Worm (Caenorhabditis elegans): ENCODE data around the gene prdx-3.
A peak's percentile ranks its signal among the peaks of the same experiment; 100 is the strongest.

prdx-3 gene

ce11 chrIII:4407144-4407543 is at the start of gene prdx-3:
TSS of gene prdx-3 (plus strand) at chrIII:4407444.
- TF ChIP-seq hmg-4 (GFP tag; optimal IDR thresholded peaks at IDR 0.05): no peak
- no peak for TF ChIP-seq hnd-1 (tag; optimal IDR thresholded peaks at IDR 0.05)
- TF ChIP-seq ama-1 (optimal IDR thresholded peaks at IDR 0.05): no peak
- no peak for TF ChIP-seq B0310.2 (tag; optimal IDR thresholded peaks at IDR 0.05)
- TF ChIP-seq ets-7 (tag; optimal IDR thresholded peaks at IDR 0.05): no peak
- no peak for TF ChIP-seq tbx-11 (GFP tag; IDR thresholded peaks at IDR 0.05)
- no peak for TF ChIP-seq pes-1 (GFP tag; IDR thresholded peaks at IDR 0.05)
- TF ChIP-seq ceh-13 (GFP tag; optimal IDR thresholded peaks at IDR 0.05): no peak
- no peak for TF ChIP-seq scrt-1 (GFP tag; IDR thresholded peaks at IDR 0.05)
- TF ChIP-seq aly-1 (tag; optimal IDR thresholded peaks at IDR 0.05): no peak
- no peak for TF ChIP-seq ceh-36 (tag; optimal IDR thresholded peaks at IDR 0.05)
- TF ChIP-seq flt-1 (GFP tag; IDR thresholded peaks at IDR 0.05): no peak
- TF ChIP-seq tbx-37 (GFP tag; conservative IDR thresholded peaks at IDR 0.05): no peak
- no peak for TF ChIP-seq tra-4 (tag; optimal IDR thresholded peaks at IDR 0.05)

- TF ChIP-seq hmg-4 (GFP tag; optimal IDR thresholded peaks at IDR 0.05) (no peak), tbx-11 (GFP tag; IDR thresholded peaks at IDR 0.05) (no peak), ceh-13 (GFP tag; optimal IDR thresholded peaks at IDR 0.05) (no peak), hnd-1 (tag; optimal IDR thresholded peaks at IDR 0.05) (no peak), pes-1 (GFP tag; IDR thresholded peaks at IDR 0.05) (no peak), aly-1 (tag; optimal IDR thresholded peaks at IDR 0.05) (no peak), sea-1 (GFP tag; conservative IDR thresholded peaks at IDR 0.05) (no peak), F13C5.2 (tag; optimal IDR thresholded peaks at IDR 0.05) (no peak), flt-1 (GFP tag; IDR thresholded peaks at IDR 0.05) (no peak), tbx-37 (GFP tag; conservative IDR thresholded peaks at IDR 0.05) (no peak), tra-4 (tag; optimal IDR thresholded peaks at IDR 0.05) (no peak), ama-1 (optimal IDR thresholded peaks at IDR 0.05) (no peak), hmbx-1 (tag; optimal IDR thresholded peaks at IDR 0.05) (no peak), ets-7 (tag; optimal IDR thresholded peaks at IDR 0.05) (no peak), B0310.2 (tag; optimal IDR thresholded peaks at IDR 0.05) (no peak), ceh-36 (tag; optimal IDR thresholded peaks at IDR 0.05) (no peak), scrt-1 (GFP tag; IDR thresholded peaks at IDR 0.05) (no peak)
Observed at ce11 chrIII:4358345-4358744, 48.9 kb upstream of the prdx-3 start.

DNA sequence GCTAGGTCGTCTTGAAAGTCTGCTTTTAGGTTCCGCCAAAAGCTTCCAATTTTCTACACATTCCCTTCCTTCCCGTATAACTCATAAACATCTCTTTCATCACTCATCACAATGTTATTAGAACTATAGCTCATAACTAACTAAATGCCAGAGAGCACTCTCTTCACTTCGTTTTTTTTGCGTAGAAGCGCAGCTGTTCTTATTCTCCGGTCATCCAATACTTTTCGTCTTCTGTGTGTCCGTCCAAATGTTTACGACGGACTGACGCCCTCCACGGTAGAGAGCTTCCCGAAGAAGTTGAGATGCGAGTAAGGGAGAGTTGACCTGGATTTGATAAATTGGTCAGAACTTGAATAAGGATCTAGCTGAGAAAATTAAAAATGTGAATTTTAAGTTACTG is 48.0 kb upstream of the prdx-3 start:
- TF ChIP-seq ets-7 (tag; optimal IDR thresholded peaks at IDR 0.05) (no peak), scrt-1 (GFP tag; IDR thresholded peaks at IDR 0.05) (no peak), tra-4 (tag; optimal IDR thresholded peaks at IDR 0.05) (no peak), ceh-36 (tag; optimal IDR thresholded peaks at IDR 0.05) (no peak), aly-1 (tag; optimal IDR thresholded peaks at IDR 0.05) (no peak), pes-1 (GFP tag; IDR thresholded peaks at IDR 0.05) (no peak), hmg-4 (GFP tag; optimal IDR thresholded peaks at IDR 0.05) (no peak), sea-1 (GFP tag; conservative IDR thresholded peaks at IDR 0.05) (no peak), hnd-1 (tag; optimal IDR thresholded peaks at IDR 0.05) (no peak), flt-1 (GFP tag; IDR thresholded peaks at IDR 0.05) (no peak), ceh-13 (GFP tag; optimal IDR thresholded peaks at IDR 0.05) (no peak), tbx-11 (GFP tag; IDR thresholded peaks at IDR 0.05) (no peak), tbx-37 (GFP tag; conservative IDR thresholded peaks at IDR 0.05) (no peak), B0310.2 (tag; optimal IDR thresholded peaks at IDR 0.05) (no peak), F13C5.2 (tag; optimal IDR thresholded peaks at IDR 0.05) (no peak), hmbx-1 (tag; optimal IDR thresholded peaks at IDR 0.05) (no peak), ama-1 (optimal IDR thresholded peaks at IDR 0.05) (no peak)

DNA sequence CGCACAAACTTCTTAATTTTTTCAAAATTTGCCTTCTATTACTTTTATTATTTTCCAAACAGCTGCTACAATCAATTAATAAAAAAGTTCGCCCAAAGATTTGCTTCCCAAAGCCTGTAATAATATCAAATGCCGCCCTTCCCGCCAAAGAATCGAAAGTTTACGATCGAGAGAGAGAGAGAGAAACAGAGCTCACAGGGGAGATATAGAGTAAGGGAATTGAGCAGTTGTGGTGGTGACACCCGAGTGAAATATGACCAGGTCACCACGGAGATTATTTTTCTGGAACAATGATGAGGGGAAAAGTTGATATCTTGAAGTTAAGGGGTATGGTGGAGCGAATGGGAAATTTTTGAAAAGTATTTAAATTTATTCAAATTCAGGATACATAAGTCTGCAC is 47.3 kb upstream of the prdx-3 start:
- TF ChIP-seq flt-1 (GFP tag; IDR thresholded peaks at IDR 0.05) (no peak), tbx-37 (GFP tag; conservative IDR thresholded peaks at IDR 0.05) (no peak), hmbx-1 (tag; optimal IDR thresholded peaks at IDR 0.05) (no peak), ceh-13 (GFP tag; optimal IDR thresholded peaks at IDR 0.05) (no peak), aly-1 (tag; optimal IDR thresholded peaks at IDR 0.05) (no peak), hnd-1 (tag; optimal IDR thresholded peaks at IDR 0.05) (no peak), scrt-1 (GFP tag; IDR thresholded peaks at IDR 0.05) (no peak), ets-7 (tag; optimal IDR thresholded peaks at IDR 0.05) (no peak), B0310.2 (tag; optimal IDR thresholded peaks at IDR 0.05) (no peak), tbx-11 (GFP tag; IDR thresholded peaks at IDR 0.05) (no peak), tra-4 (tag; optimal IDR thresholded peaks at IDR 0.05) (no peak), sea-1 (GFP tag; conservative IDR thresholded peaks at IDR 0.05) (no peak), ama-1 (optimal IDR thresholded peaks at IDR 0.05) (no peak)

DNA sequence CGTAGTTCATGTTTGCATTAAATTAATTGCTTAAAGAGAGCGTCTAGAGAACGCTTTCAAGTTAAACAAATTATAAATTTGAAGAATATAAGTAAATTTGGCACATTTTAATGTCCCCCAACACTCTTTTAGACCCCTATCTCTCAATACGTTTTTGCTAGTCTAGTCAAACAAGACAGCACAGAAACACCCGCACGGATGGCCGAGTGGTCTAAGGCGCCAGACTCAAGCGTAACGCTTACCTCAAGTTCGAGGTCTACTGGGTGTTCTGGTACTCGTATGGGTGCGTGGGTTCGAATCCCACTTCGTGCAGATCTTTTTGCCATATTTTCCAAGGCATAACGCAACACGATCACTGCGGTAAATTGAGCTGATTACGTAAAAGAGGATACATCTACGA is 44.9 kb upstream of the prdx-3 start:
- TF ChIP-seq ceh-13 (GFP tag; optimal IDR thresholded peaks at IDR 0.05) (peak; percentile 13), flt-1 (GFP tag; IDR thresholded peaks at IDR 0.05) (0 out of 2 replicates have a peak, but pooled peaks have one; percentile 22), aly-1 (tag; optimal IDR thresholded peaks at IDR 0.05) (peak; percentile 1), F13C5.2 (tag; optimal IDR thresholded peaks at IDR 0.05) (peak; percentile 4), tra-4 (tag; optimal IDR thresholded peaks at IDR 0.05) (no peak)

ce11 chrIII:4364974-4365373 is 42.3 kb upstream of the prdx-3 start, which contains the start of gene ckb-1:
TSS of gene ckb-1 (plus strand) at chrIII:4365274.
- TF ChIP-seq ama-1 (optimal IDR thresholded peaks at IDR 0.05) (no peak), F13C5.2 (tag; optimal IDR thresholded peaks at IDR 0.05) (no peak), scrt-1 (GFP tag; IDR thresholded peaks at IDR 0.05) (no peak), hmbx-1 (tag; optimal IDR thresholded peaks at IDR 0.05) (no peak), ceh-13 (GFP tag; optimal IDR thresholded peaks at IDR 0.05) (no peak), B0310.2 (tag; optimal IDR thresholded peaks at IDR 0.05) (no peak), flt-1 (GFP tag; IDR thresholded peaks at IDR 0.05) (no peak), aly-1 (tag; optimal IDR thresholded peaks at IDR 0.05) (no peak)

- TF ChIP-seq ceh-13 (GFP tag; optimal IDR thresholded peaks at IDR 0.05): no peak
- TF ChIP-seq B0310.2 (tag; optimal IDR thresholded peaks at IDR 0.05): no peak
Observed at ce11 chrIII:4367649-4368048, 39.6 kb upstream of the prdx-3 start, which contains the start of gene ckb-2. TSS of gene ckb-2 (plus strand) at chrIII:4367949.

- peak; percentile 23 for TF ChIP-seq ceh-36 (tag; optimal IDR thresholded peaks at IDR 0.05)
- peak; percentile 86 for TF ChIP-seq scrt-1 (GFP tag; IDR thresholded peaks at IDR 0.05)
- peak; percentile 40 for TF ChIP-seq ets-7 (tag; optimal IDR thresholded peaks at IDR 0.05)
- TF ChIP-seq B0310.2 (tag; optimal IDR thresholded peaks at IDR 0.05): peak; percentile 1
- TF ChIP-seq flt-1 (GFP tag; IDR thresholded peaks at IDR 0.05): peak; percentile 85
- peak; percentile 22 for TF ChIP-seq ceh-13 (GFP tag; optimal IDR thresholded peaks at IDR 0.05)
- TF ChIP-seq sea-1 (GFP tag; conservative IDR thresholded peaks at IDR 0.05): peak; percentile 75; the same call in 1 of the 2 replicates
- peak; percentile 82 for TF ChIP-seq tbx-37 (GFP tag; conservative IDR thresholded peaks at IDR 0.05)
- peak; percentile 87 for TF ChIP-seq aly-1 (tag; optimal IDR thresholded peaks at IDR 0.05)
- peak; percentile 89 for TF ChIP-seq pes-1 (GFP tag; IDR thresholded peaks at IDR 0.05)
- peak; percentile 40 for TF ChIP-seq hmbx-1 (tag; optimal IDR thresholded peaks at IDR 0.05)
- peak; percentile 84 for TF ChIP-seq F13C5.2 (tag; optimal IDR thresholded peaks at IDR 0.05)
- peak; percentile 75 for TF ChIP-seq hmg-4 (GFP tag; optimal IDR thresholded peaks at IDR 0.05)
- peak; percentile 77 for TF ChIP-seq tbx-11 (GFP tag; IDR thresholded peaks at IDR 0.05)
Observed at ce11 chrIII:4369381-4369809, 37.8 kb upstream of the prdx-3 start.

Measured in whole organism, early embryonic.